Fruit fly (Drosophila melanogaster): ENCODE measurements around the gene CG9386.

CG9386 gene

dm6 chr3R:9555334-9555974 is at the start of gene CG9386, which contains the start of gene BckdhA (continued):
- peak; percentile 44; the same call in 1 of the 3 replicates for TF ChIP-seq zen2 (GFP tag; IDR thresholded peaks at IDR 0.05; ENCODE audit: partially characterized antibody)
- no peak for TF ChIP-seq CG3838 (GFP tag; optimal IDR thresholded peaks at IDR 0.05)
- peak; percentile 29; the same call in 1 of the 2 replicates for TF ChIP-seq al (GFP tag; IDR thresholded peaks at IDR 0.05)
- TF ChIP-seq Oli (tag; optimal IDR thresholded peaks at IDR 0.05) = peak; percentile 21
- TF ChIP-seq C15 (GFP tag; IDR thresholded peaks at IDR 0.05) = no peak
- no peak for TF ChIP-seq aop (GFP tag; IDR thresholded peaks at IDR 0.05)
- peak; percentile 45 for TF ChIP-seq gro (GFP tag; optimal IDR thresholded peaks at IDR 0.05)
- no peak for TF ChIP-seq slou (GFP tag; optimal IDR thresholded peaks at IDR 0.05)
- peak; percentile 56 for TF ChIP-seq CG18262 (tag; optimal IDR thresholded peaks at IDR 0.05)
- TF ChIP-seq CG7987 (GFP tag; optimal IDR thresholded peaks at IDR 0.05) = no peak
- TF ChIP-seq hth (optimal IDR thresholded peaks at IDR 0.05) = no peak
- no peak for TF ChIP-seq E2f1 (GFP tag; IDR thresholded peaks at IDR 0.05)
- no peak for TF ChIP-seq CG31388 (GFP tag; optimal IDR thresholded peaks at IDR 0.05)
- peak; percentile 80 for TF ChIP-seq CG9932 (GFP tag; IDR thresholded peaks at IDR 0.05)
- peak; percentile 34 for TF ChIP-seq pnt (GFP tag; optimal IDR thresholded peaks at IDR 0.05)
- peak; percentile 55 for TF ChIP-seq CG8944 (GFP tag; optimal IDR thresholded peaks at IDR 0.05)
- TF ChIP-seq hkb (optimal IDR thresholded peaks at IDR 0.05) = no peak
- TF ChIP-seq hkb (GFP tag; IDR thresholded peaks at IDR 0.05) = no peak
- TF ChIP-seq ato (GFP tag; IDR thresholded peaks at IDR 0.05; ENCODE audit: partially characterized antibody) = peak; percentile 56; the same call in 1 of the 2 replicates
- no peak for TF ChIP-seq ATbp (GFP tag; optimal IDR thresholded peaks at IDR 0.05)
- TF ChIP-seq Hmr (GFP tag; optimal IDR thresholded peaks at IDR 0.05) = peak; percentile 42
- no peak for TF ChIP-seq fd64A (GFP tag; optimal IDR thresholded peaks at IDR 0.05)
- no peak for TF ChIP-seq CG31224 (GFP tag; IDR thresholded peaks at IDR 0.05)
- TF ChIP-seq Myb (GFP tag; optimal IDR thresholded peaks at IDR 0.05) = peak; percentile 29
- no peak for TF ChIP-seq MTF-1 (GFP tag; optimal IDR thresholded peaks at IDR 0.05; ENCODE audit: borderline replicate concordance)
- TF ChIP-seq CkIIα-i1 (GFP tag; IDR thresholded peaks at IDR 0.05) = no peak
- no peak for TF ChIP-seq salm (tag; optimal IDR thresholded peaks at IDR 0.05)
- TF ChIP-seq Meics (GFP tag; optimal IDR thresholded peaks at IDR 0.05) = peak; percentile 67
- no peak for TF ChIP-seq trh (GFP tag; optimal IDR thresholded peaks at IDR 0.05)
- peak; percentile 65 for TF ChIP-seq CG9609 (GFP tag; optimal IDR thresholded peaks at IDR 0.05)
- peak; percentile 74 for TF ChIP-seq HLH4C (GFP tag; IDR thresholded peaks at IDR 0.05; ENCODE audit: partially characterized antibody)
- TF ChIP-seq H15 (GFP tag; IDR thresholded peaks at IDR 0.05) = no peak
- no peak for TF ChIP-seq ab (GFP tag; optimal IDR thresholded peaks at IDR 0.05)
- TF ChIP-seq CG1832 (GFP tag; optimal IDR thresholded peaks at IDR 0.05) = no peak
- TF ChIP-seq ewg (GFP tag; optimal IDR thresholded peaks at IDR 0.05) = no peak
- peak; percentile 66 for TF ChIP-seq nmo (GFP tag; optimal IDR thresholded peaks at IDR 0.05)
- no peak for TF ChIP-seq ro (GFP tag; IDR thresholded peaks at IDR 0.05)
- no peak for TF ChIP-seq Jarid2 (GFP tag; optimal IDR thresholded peaks at IDR 0.05)
- no peak for TF ChIP-seq Deaf1 (tag; optimal IDR thresholded peaks at IDR 0.05)
- TF ChIP-seq CG7928 (GFP tag; optimal IDR thresholded peaks at IDR 0.05) = no peak
- no peak for TF ChIP-seq CG12236 (GFP tag; optimal IDR thresholded peaks at IDR 0.05)
- TF ChIP-seq Camta (GFP tag; optimal IDR thresholded peaks at IDR 0.05) = no peak
- TF ChIP-seq CG4282 (GFP tag; optimal IDR thresholded peaks at IDR 0.05) = no peak
- peak; percentile 48; the same call in 1 of the 2 replicates for TF ChIP-seq lmd (GFP tag; IDR thresholded peaks at IDR 0.05)
- TF ChIP-seq shn (GFP tag; optimal IDR thresholded peaks at IDR 0.05) = peak; percentile 42
- peak; percentile 50 for TF ChIP-seq CG12155 (GFP tag; optimal IDR thresholded peaks at IDR 0.05)
- no peak for TF ChIP-seq abd-A (tag; optimal IDR thresholded peaks at IDR 0.05)
- TF ChIP-seq z (GFP tag; IDR thresholded peaks at IDR 0.05) = no peak
- TF ChIP-seq fd3F (GFP tag; optimal IDR thresholded peaks at IDR 0.05) = peak; percentile 7
- no peak for TF ChIP-seq CTCF (GFP tag; optimal IDR thresholded peaks at IDR 0.05)
- peak; percentile 42 for TF ChIP-seq nerfin-1 (tag; optimal IDR thresholded peaks at IDR 0.05)
- TF ChIP-seq CG43689 (GFP tag; IDR thresholded peaks at IDR 0.05) = no peak

Data from whole organism, embryonic.